Worm (Caenorhabditis elegans): ENCODE data around the gene slc-30A9.
"Not testable (repeated sequence)": the region's sequence is repeated elsewhere in the genome, so short reads cannot be mapped to it uniquely, and the experiment has no call there.

The slc-30A9 gene

ce11 chrIII:2711527-2711926 lies 12.9 kb upstream of the slc-30A9 start:
- TF ChIP-seq fos-1 (tag; optimal IDR thresholded peaks at IDR 0.05) (peak; percentile 48), sma-9 (GFP tag; optimal IDR thresholded peaks at IDR 0.05) (no peak), sma-9 (tag; optimal IDR thresholded peaks at IDR 0.05) (no peak)

DNA sequence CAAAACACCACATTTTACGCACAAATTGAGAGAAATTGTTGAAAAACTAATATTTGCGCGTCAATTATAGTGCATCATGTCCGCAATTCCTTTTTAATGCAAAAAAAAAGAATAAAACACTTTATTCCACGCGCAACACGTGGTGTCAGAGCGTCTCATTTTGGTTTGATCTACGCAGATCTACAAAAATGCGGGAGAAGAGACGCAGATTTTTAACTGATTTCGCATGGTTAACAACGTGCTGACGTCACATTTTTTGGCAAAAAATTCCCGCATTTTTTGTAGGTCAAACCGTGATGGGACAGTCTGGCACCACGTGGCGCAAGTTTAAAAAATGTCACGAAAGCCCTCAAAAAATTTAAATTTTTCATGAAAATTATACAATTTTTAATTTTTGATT lies 11.6 kb upstream of the slc-30A9 start:
- no peak for TF ChIP-seq unc-39 (tag; optimal IDR thresholded peaks at IDR 0.05)
- no peak for TF ChIP-seq aly-2 (tag; optimal IDR thresholded peaks at IDR 0.05)
- no peak for TF ChIP-seq unc-55 (GFP tag; optimal IDR thresholded peaks at IDR 0.05)
- TF ChIP-seq nhr-11 (tag; optimal IDR thresholded peaks at IDR 0.05) = no peak
- TF ChIP-seq unc-62 (GFP tag; optimal IDR thresholded peaks at IDR 0.05) = no peak
- TF ChIP-seq C34F6.9 (tag; optimal IDR thresholded peaks at IDR 0.05) = no peak
- TF ChIP-seq ama-1 (optimal IDR thresholded peaks at IDR 0.05) = no peak

DNA sequence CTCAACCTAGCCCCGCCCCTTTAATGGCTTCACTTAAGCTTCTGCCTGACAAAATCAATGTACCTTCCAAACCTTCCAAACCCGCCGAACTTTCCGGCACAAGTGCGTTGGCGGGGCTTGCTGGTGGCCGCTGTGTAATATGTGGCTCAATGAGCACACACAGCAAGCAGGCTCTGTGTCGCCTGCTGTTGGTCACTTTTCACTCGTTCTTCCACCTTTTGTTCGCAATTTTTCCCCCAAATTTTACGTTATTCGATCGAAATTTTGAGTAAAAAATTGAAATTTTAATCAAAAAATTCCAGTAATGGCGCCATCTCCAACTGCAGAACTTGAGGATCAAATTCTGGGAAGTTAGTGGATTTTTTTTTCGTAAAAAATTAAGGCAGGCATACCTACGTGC lies 2.0 kb upstream of the slc-30A9 start, which contains the start of gene set-27:
Gene set-27, plus strand, starts transcription at position 301 of the 400 bp plus-strand sequence.
- no peak for TF ChIP-seq zag-1 (tag; optimal IDR thresholded peaks at IDR 0.05)
- no peak for TF ChIP-seq lin-11 (tag; optimal IDR thresholded peaks at IDR 0.05)
- TF ChIP-seq lsy-2 (tag; optimal IDR thresholded peaks at IDR 0.05) = no peak
- no peak for TF ChIP-seq nhr-6 (tag; optimal IDR thresholded peaks at IDR 0.05)
- TF ChIP-seq mbf-1 (tag; optimal IDR thresholded peaks at IDR 0.05) = no peak
- TF ChIP-seq nhr-77 (tag; optimal IDR thresholded peaks at IDR 0.05) = no peak
- TF ChIP-seq skn-1 (tag; optimal IDR thresholded peaks at IDR 0.05) = no peak
- no peak for TF ChIP-seq nhr-23 (tag; optimal IDR thresholded peaks at IDR 0.05)

- not testable (repeated sequence) for TF ChIP-seq dmd-4, nhr-77, lin-11 (tag; optimal IDR thresholded peaks at IDR 0.05)
Measured at ce11 chrIII:2699363-2699762, 746 bp upstream of the slc-30A9 start, which contains the start of gene cox-6B. TSS of gene cox-6B (plus strand) at chrIII:2699663.

- peak; percentile 45 for TF ChIP-seq crh-2 (tag; optimal IDR thresholded peaks at IDR 0.05)
- peak; percentile 69 for TF ChIP-seq fos-1 (tag; optimal IDR thresholded peaks at IDR 0.05)
- no peak for TF ChIP-seq blmp-1 (tag; optimal IDR thresholded peaks at IDR 0.05; ENCODE audit: insufficient read depth)
Measured at ce11 chrIII:2687412-2687811, 11.2 kb downstream of the slc-30A9 start.

DNA sequence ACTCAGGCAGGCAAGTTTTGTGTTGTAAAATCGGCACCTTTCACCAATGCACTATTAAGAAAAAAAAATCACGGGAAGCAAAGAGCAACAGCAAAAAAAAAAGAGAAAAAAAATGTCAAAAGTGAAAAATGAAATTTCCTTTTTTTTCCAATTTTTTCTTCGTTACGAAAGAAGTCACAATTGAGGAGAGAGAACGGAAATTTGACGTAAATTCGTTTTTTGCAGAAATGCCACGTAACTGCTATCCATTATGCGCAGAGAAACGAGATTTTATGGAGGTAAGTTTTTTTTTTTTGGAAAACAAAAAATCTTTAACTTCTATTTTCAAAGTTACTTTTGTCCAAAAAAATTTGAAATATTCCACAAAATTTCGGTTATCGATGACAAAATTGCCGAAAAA lies 12.0 kb downstream of the slc-30A9 start:
- TF ChIP-seq nhr-21 (tag; optimal IDR thresholded peaks at IDR 0.05) = no peak
- TF ChIP-seq nhr-23 (tag; optimal IDR thresholded peaks at IDR 0.05) = no peak
- peak; percentile 7 for TF ChIP-seq crh-2 (tag; optimal IDR thresholded peaks at IDR 0.05)
- TF ChIP-seq mab-5 (tag; optimal IDR thresholded peaks at IDR 0.05) = no peak
- no peak for TF ChIP-seq nhr-10 (tag; optimal IDR thresholded peaks at IDR 0.05)
- TF ChIP-seq lin-39 (tag; optimal IDR thresholded peaks at IDR 0.05) = no peak

DNA sequence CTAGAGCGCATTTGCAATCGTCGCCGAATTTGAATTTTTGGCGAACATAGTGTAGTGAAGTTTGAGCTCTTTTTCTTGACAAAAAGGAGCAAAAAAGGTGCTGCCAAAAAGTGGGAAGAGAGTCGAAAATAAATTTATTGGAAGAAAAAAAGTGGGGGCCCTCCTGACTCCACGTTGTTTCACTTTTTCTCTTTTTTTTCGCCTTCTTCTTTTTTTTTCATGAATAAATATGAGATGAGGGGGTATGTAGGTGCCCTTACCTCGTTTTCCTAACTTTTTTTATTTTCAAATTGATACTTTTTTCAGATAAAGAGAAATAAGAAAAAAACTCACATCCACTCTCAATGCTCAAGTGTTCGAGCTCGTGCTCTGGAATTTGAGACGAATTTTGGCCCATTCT lies 12.6 kb downstream of the slc-30A9 start, which contains the start of the genes Y71H2AL.2, Y71H2AL.4 and pbo-1:
Gene Y71H2AL.2, plus strand, starts transcription at position 301 of the 400 bp plus-strand sequence.
Gene Y71H2AL.4, plus strand, starts transcription at position 345 of the 400 bp plus-strand sequence.
Gene pbo-1, minus strand, starts transcription at position 400 of the 400 bp plus-strand sequence.
- no peak for TF ChIP-seq crh-2 (tag; optimal IDR thresholded peaks at IDR 0.05)
- no peak for TF ChIP-seq ZK546.5 (tag; optimal IDR thresholded peaks at IDR 0.05)
- no peak for TF ChIP-seq elt-3 (tag; optimal IDR thresholded peaks at IDR 0.05)

- TF ChIP-seq aly-2 (tag; optimal IDR thresholded peaks at IDR 0.05) = no peak
- TF ChIP-seq nhr-25 (tag; optimal IDR thresholded peaks at IDR 0.05) = no peak
- TF ChIP-seq gmeb-1 (tag; optimal IDR thresholded peaks at IDR 0.05) = no peak
- TF ChIP-seq lin-11 (tag; optimal IDR thresholded peaks at IDR 0.05) = no peak
- TF ChIP-seq lsy-2 (tag; optimal IDR thresholded peaks at IDR 0.05) = no peak
- TF ChIP-seq ama-1 (optimal IDR thresholded peaks at IDR 0.05) = no peak
- TF ChIP-seq sem-4 (tag; optimal IDR thresholded peaks at IDR 0.05) = no peak
- no peak for TF ChIP-seq nhr-21 (tag; optimal IDR thresholded peaks at IDR 0.05)
- no peak for TF ChIP-seq elt-3 (tag; optimal IDR thresholded peaks at IDR 0.05)
Measured at ce11 chrIII:2683403-2683802, 15.2 kb downstream of the slc-30A9 start.

Data from whole organism, L2 larva.